Worm (Caenorhabditis elegans): ENCODE measurements around the gene F28A12.3.
A peak's percentile ranks its signal among the peaks of the same experiment; 100 is the strongest.

F28A12.3 gene

ce11 chrV:8594105-8594964, 46.8 kb downstream of the F28A12.3 start, which contains the start of gene tag-196:
TSS of gene tag-196 (plus strand) at chrV:8594914.
- TF ChIP-seq aha-1 (tag) = peak; percentile 89
- no peak for TF ChIP-seq pha-4 (GFP tag; IDR thresholded peaks at IDR 0.05)
- no peak for TF ChIP-seq pha-4 (tag; optimal IDR thresholded peaks at IDR 0.05)
- TF ChIP-seq dmd-9 (GFP tag; IDR thresholded peaks at IDR 0.05) = no peak
- TF ChIP-seq daf-16 (GFP tag; optimal IDR thresholded peaks at IDR 0.05) = peak in 1 of 2 experiments; percentile 44
- TF ChIP-seq daf-16 (tag; optimal IDR thresholded peaks at IDR 0.05) = no peak
- TF ChIP-seq ces-1 (GFP tag; optimal IDR thresholded peaks at IDR 0.05) = no peak
- peak in 1 of 2 experiments; percentile 14 for TF ChIP-seq lsy-2 (tag; optimal IDR thresholded peaks at IDR 0.05)
- no peak for TF ChIP-seq nhr-6 (tag; optimal IDR thresholded peaks at IDR 0.05)
- no peak for TF ChIP-seq lir-3 (tag; optimal IDR thresholded peaks at IDR 0.05)
- no peak for TF ChIP-seq tag-97 (GFP tag; IDR thresholded peaks at IDR 0.05)
- no peak for TF ChIP-seq T26A8.4 (GFP tag; IDR thresholded peaks at IDR 0.05)
- TF ChIP-seq lin-29 (GFP tag; IDR thresholded peaks at IDR 0.05) = no peak
- no peak for TF ChIP-seq nhr-42 (GFP tag; IDR thresholded peaks at IDR 0.05)
- TF ChIP-seq tra-1 (GFP tag; IDR thresholded peaks at IDR 0.05) = no peak
- TF ChIP-seq daf-19 (GFP tag; conservative IDR thresholded peaks at IDR 0.05) = no peak
- no peak for TF ChIP-seq rbr-2 (tag; optimal IDR thresholded peaks at IDR 0.05)
- no peak for TF ChIP-seq ctbp-1 (GFP tag; IDR thresholded peaks at IDR 0.05)
- no peak for TF ChIP-seq mxl-2 (GFP tag; conservative IDR thresholded peaks at IDR 0.05)
- TF ChIP-seq cey-2 (tag; optimal IDR thresholded peaks at IDR 0.05; ENCODE audit: borderline replicate concordance, insufficient read depth) = no peak
- no peak for TF ChIP-seq snpc-4 (tag; optimal IDR thresholded peaks at IDR 0.05)
- 0 out of 2 replicates have a peak, but pooled peaks have one; percentile 17 for TF ChIP-seq hmg-1.1 (GFP tag; IDR thresholded peaks at IDR 0.05)
- TF ChIP-seq unc-62 (GFP tag; optimal IDR thresholded peaks at IDR 0.05 in 1 of 2) = peak in 1 of 2 experiments; percentile 77
- TF ChIP-seq unc-62 (tag; optimal IDR thresholded peaks at IDR 0.05) = no peak
- peak; percentile 12 for TF ChIP-seq nhr-28 (tag; optimal IDR thresholded peaks at IDR 0.05)
- TF ChIP-seq hlh-11 (tag; optimal IDR thresholded peaks at IDR 0.05) = peak; percentile 70
- TF ChIP-seq lin-38 (GFP tag; IDR thresholded peaks at IDR 0.05) = no peak
- TF ChIP-seq Y75B8A.6 (GFP tag; IDR thresholded peaks at IDR 0.05) = no peak
- TF ChIP-seq nhr-11 (tag; optimal IDR thresholded peaks at IDR 0.05) = peak; percentile 68
- TF ChIP-seq nhr-77 (tag; optimal IDR thresholded peaks at IDR 0.05) = no peak
- TF ChIP-seq ztf-11 (tag; optimal IDR thresholded peaks at IDR 0.05) = no peak
- TF ChIP-seq F37D6.2 (tag; optimal IDR thresholded peaks at IDR 0.05) = no peak
- no peak for TF ChIP-seq mdl-1 (tag; optimal IDR thresholded peaks at IDR 0.05)
- TF ChIP-seq nhr-48 (tag; optimal IDR thresholded peaks at IDR 0.05) = no peak
- peak; percentile 92 for TF ChIP-seq hlh-30 (tag; optimal IDR thresholded peaks at IDR 0.05; ENCODE audit: insufficient read depth)
- no peak for TF ChIP-seq dpl-1 (GFP tag; optimal IDR thresholded peaks at IDR 0.05)
- TF ChIP-seq ceh-20 (GFP tag; IDR thresholded peaks at IDR 0.05) = no peak
- no peak for TF ChIP-seq nhr-25 (tag; optimal IDR thresholded peaks at IDR 0.05; ENCODE audit: borderline replicate concordance, insufficient read depth)
- TF ChIP-seq mxl-3 (GFP tag; optimal IDR thresholded peaks at IDR 0.05) = no peak
- TF ChIP-seq spr-3 (GFP tag; optimal IDR thresholded peaks at IDR 0.05) = no peak
- no peak for TF ChIP-seq ceh-32 (tag; optimal IDR thresholded peaks at IDR 0.05; ENCODE audit: poor library complexity)
- no peak for TF ChIP-seq F49E8.2 (tag; optimal IDR thresholded peaks at IDR 0.05; ENCODE audit: borderline replicate concordance)
- TF ChIP-seq fos-1 (tag; optimal IDR thresholded peaks at IDR 0.05) = no peak
- no peak for TF ChIP-seq nhr-76 (tag; optimal IDR thresholded peaks at IDR 0.05)
- no peak for TF ChIP-seq ZK337.2 (GFP tag; IDR thresholded peaks at IDR 0.05)
- no peak for TF ChIP-seq D1046.2 (GFP tag; IDR thresholded peaks at IDR 0.05)
